Fruit fly (Drosophila melanogaster) whole organism, pupa: ENCODE measurements around the gene CG31542.
A peak's percentile ranks its signal among the peaks of the same experiment; 100 is the strongest.

Experiments used
- CG10348 ChIP-seq: fragments of 200-800 bp; sonication (Bioruptor generic); IDR thresholded peaks from 2 replicates; pipeline ENCODE4 v1.3.6; 2022; ENCODE audit warnings: missing biosample characterization, missing genetic modification characterization
- CG12605 ChIP-seq: fragments of 200-800 bp; sonication (Bioruptor generic); IDR thresholded peaks from 2 replicates; pipeline ENCODE4 v1.3.6; 2022; ENCODE audit warnings: missing biosample characterization, missing genetic modification characterization
- CG13204 ChIP-seq: fragments of 200-800 bp; sonication (Bioruptor generic); optimal IDR thresholded peaks from 2 replicates; lab custom pipeline; 2018; ENCODE audit warnings: missing biosample characterization, mild to moderate bottlenecking, missing genetic modification characterization, moderate library complexity
- CG14655 ChIP-seq: fragments of 200-800 bp; sonication (Bioruptor generic); optimal IDR thresholded peaks from 3 replicates; lab custom pipeline; 2017; ENCODE audit warnings: mild to moderate bottlenecking, missing biosample characterization, missing genetic modification reagents, missing genetic modification characterization
- CG15710 ChIP-seq: fragments of 200-800 bp; sonication (Bioruptor generic); optimal IDR thresholded peaks from 2 replicates; lab custom pipeline; 2018; ENCODE audit warnings: missing biosample characterization, mild to moderate bottlenecking, missing genetic modification characterization, moderate library complexity
- CG17806 ChIP-seq: fragments of 200-800 bp; sonication (Bioruptor generic); optimal IDR thresholded peaks from 2 replicates; lab custom pipeline; 2018; ENCODE audit warnings: missing biosample characterization, mild to moderate bottlenecking, missing genetic modification characterization, moderate library complexity
- CG32121 ChIP-seq: fragments of 200-800 bp; sonication (Bioruptor generic); IDR thresholded peaks from 2 replicates; pipeline ENCODE4 v1.3.6; 2022; ENCODE audit warnings: missing biosample characterization, missing genetic modification characterization
- CG34367 ChIP-seq: fragments of 200-800 bp; sonication (Bioruptor generic); optimal IDR thresholded peaks from 2 replicates; lab custom pipeline; 2018; ENCODE audit warnings: missing biosample characterization, mild to moderate bottlenecking, missing genetic modification characterization
- CG4496 ChIP-seq: fragments of 200-800 bp; sonication (Bioruptor generic); IDR thresholded peaks from 3 replicates; pipeline ENCODE4 v1.3.6; 2022; ENCODE audit warnings: missing biosample characterization, missing genetic modification characterization
- CG8159 ChIP-seq: fragments of 200-800 bp; sonication (Bioruptor generic); optimal IDR thresholded peaks from 3 replicates; lab custom pipeline; 2018; ENCODE audit warnings: missing biosample characterization, mild to moderate bottlenecking, missing genetic modification characterization, moderate library complexity
- CG8301 ChIP-seq: fragments of 200-800 bp; sonication (Bioruptor generic); optimal IDR thresholded peaks from 2 replicates; lab custom pipeline; 2018; ENCODE audit warnings: missing biosample characterization, mild to moderate bottlenecking, missing genetic modification characterization
- CG9948 ChIP-seq: fragments of 200-800 bp; sonication (Bioruptor generic); optimal IDR thresholded peaks from 2 replicates; lab custom pipeline; 2018; ENCODE audit warnings: missing biosample characterization, mild to moderate bottlenecking, missing genetic modification characterization, moderate library complexity
- D1 ChIP-seq: fragments of 200-800 bp; sonication (Bioruptor generic); optimal IDR thresholded peaks from 2 replicates; lab custom pipeline; 2018; ENCODE audit warnings: missing biosample characterization, mild to moderate bottlenecking, missing genetic modification characterization, moderate library complexity
- EcR ChIP-seq: fragments of 200-800 bp; sonication (Bioruptor generic); optimal IDR thresholded peaks from 3 replicates; lab custom pipeline; 2019; ENCODE audit warnings: missing biosample characterization, missing genetic modification characterization, mild to moderate bottlenecking, moderate library complexity, missing genetic modification reagents
- Ets98B ChIP-seq: fragments of 200-800 bp; sonication (Bioruptor generic); IDR thresholded peaks from 2 replicates; pipeline ENCODE4 v1.3.6; 2022; ENCODE audit warnings: missing biosample characterization, missing genetic modification characterization
- Pif1A ChIP-seq: fragments of 200-800 bp; sonication (Bioruptor generic); optimal IDR thresholded peaks from 3 replicates; lab custom pipeline; 2016; ENCODE audit warnings: missing biosample characterization, missing genetic modification characterization
- Pif1B ChIP-seq: fragments of 200-800 bp; sonication (Bioruptor generic); optimal IDR thresholded peaks from 3 replicates; lab custom pipeline; 2016; ENCODE audit warnings: missing biosample characterization, missing genetic modification characterization
- Snoo ChIP-seq: fragments of 200-800 bp; sonication (Bioruptor generic); optimal IDR thresholded peaks from 3 replicates; lab custom pipeline; 2017; ENCODE audit warnings: missing biosample characterization, mild to moderate bottlenecking, missing genetic modification characterization, inconsistent platforms
- fd96Ca ChIP-seq: fragments of 200-800 bp; sonication (Bioruptor generic); IDR thresholded peaks from 3 replicates; pipeline ENCODE4 v1.3.6; 2022; ENCODE audit warnings: missing biosample characterization, missing genetic modification characterization
- gl ChIP-seq: fragments of 200-800 bp; sonication (Bioruptor generic); optimal IDR thresholded peaks from 2 replicates; lab custom pipeline; 2018; ENCODE audit warnings: missing biosample characterization, mild to moderate bottlenecking, missing genetic modification characterization
- rn ChIP-seq: fragments of 200-800 bp; sonication (Bioruptor generic); IDR thresholded peaks from 2 replicates; pipeline ENCODE4 v1.3.6; 2022; ENCODE audit warnings: missing biosample characterization, missing genetic modification characterization

CG31542 gene

dm6 chr3R:5354373-5355134, 14.8 kb upstream of the CG31542 start, which contains the start of the genes CG11999 and CG1161:
TSS of gene CG11999 (minus strand) at chr3R:5354747.
TSS of gene CG1161 (plus strand) at chr3R:5355092.
- TF ChIP-seq CG8159, result peak; percentile 48
- no peak for TF ChIP-seq CG15710 (tag; lab: Kevin White, UChicago)
- TF ChIP-seq, all 21 proteins: peak for 1

dm6 chr3R:5355135-5355493, 14.2 kb upstream of the CG31542 start:
- TF ChIP-seq EcR (GFP tag; lab: Kevin White, UChicago) (peak; percentile 12), Pif1A (GFP tag; lab: Kevin White, UChicago) (no peak), Snoo (tag; lab: Kevin White, UChicago) (no peak), rn (no peak)
- TF ChIP-seq, all 21 proteins: peak for 1

- TF ChIP-seq CG8159, result no peak
- no peak for TF ChIP-seq EcR (GFP tag; lab: Kevin White, UChicago)
- no peak for TF ChIP-seq CG17806 (tag; lab: Kevin White, UChicago)
- TF ChIP-seq CG4496, result no peak
- no peak for TF ChIP-seq CG15710 (tag; lab: Kevin White, UChicago)
- no peak for TF ChIP-seq rn
- TF ChIP-seq CG32121 (GFP tag; lab: Robert Waterston, UW), result no peak
- TF ChIP-seq CG34367, result no peak
- no peak for TF ChIP-seq fd96Ca (GFP tag; lab: Robert Waterston, UW)
- TF ChIP-seq Pif1B (GFP tag; lab: Kevin White, UChicago), result no peak
- TF ChIP-seq CG9948 (tag; lab: Kevin White, UChicago), result no peak
- no peak for TF ChIP-seq Snoo (tag; lab: Kevin White, UChicago)
- TF ChIP-seq CG8301 (tag; lab: Kevin White, UChicago), result no peak
- TF ChIP-seq D1, result no peak
- no peak for TF ChIP-seq CG10348
- no peak for TF ChIP-seq Ets98B (GFP tag; lab: Robert Waterston, UW)
- no peak for TF ChIP-seq CG12605 (GFP tag; lab: Robert Waterston, UW)
- TF ChIP-seq CG14655 (GFP tag; lab: Kevin White, UChicago), result no peak
- no peak for TF ChIP-seq gl (tag; lab: Kevin White, UChicago)
These were observed 11.4 kb upstream of the CG31542 start, which contains the start of gene Prosbeta7 for dm6 chr3R:5357935-5358414. TSS of gene Prosbeta7 (minus strand) at chr3R:5358364.

- peak; percentile 57 for TF ChIP-seq CG13204 (GFP tag; lab: Kevin White, UChicago)
- TF ChIP-seq CG15710 (tag; lab: Kevin White, UChicago), result peak; percentile 87
- peak; percentile 88 for TF ChIP-seq CG34367
- TF ChIP-seq rn, result peak; percentile 84
- TF ChIP-seq gl (tag; lab: Kevin White, UChicago), result peak; percentile 75
- TF ChIP-seq CG9948 (tag; lab: Kevin White, UChicago), result peak; percentile 88
- TF ChIP-seq fd96Ca (GFP tag; lab: Robert Waterston, UW), result peak; percentile 95
- peak; percentile 94 for TF ChIP-seq Ets98B (GFP tag; lab: Robert Waterston, UW)
- peak; percentile 95 for TF ChIP-seq Pif1A (GFP tag; lab: Kevin White, UChicago)
- TF ChIP-seq CG14655 (GFP tag; lab: Kevin White, UChicago), result no peak
- TF ChIP-seq CG12605 (GFP tag; lab: Robert Waterston, UW), result peak; percentile 89
- peak; percentile 93 for TF ChIP-seq CG17806 (tag; lab: Kevin White, UChicago)
- peak; percentile 86 for TF ChIP-seq CG8159
- peak; percentile 91 for TF ChIP-seq CG8301 (tag; lab: Kevin White, UChicago)
- TF ChIP-seq CG32121 (GFP tag; lab: Robert Waterston, UW), result peak; percentile 90
- peak; percentile 95 for TF ChIP-seq CG4496
- TF ChIP-seq D1, result no peak
- TF ChIP-seq Snoo (tag; lab: Kevin White, UChicago), result peak; percentile 84
- TF ChIP-seq CG10348, result peak; percentile 74
- TF ChIP-seq Pif1B (GFP tag; lab: Kevin White, UChicago), result peak; percentile 95
- peak; percentile 90 for TF ChIP-seq EcR (GFP tag; lab: Kevin White, UChicago)
These were observed 7.5 kb upstream of the CG31542 start for dm6 chr3R:5361681-5362319.

dm6 chr3R:5363412-5363811, 5.9 kb upstream of the CG31542 start:
- peak; percentile 97 for TF ChIP-seq EcR (GFP tag; lab: Kevin White, UChicago)
- TF ChIP-seq Ets98B (GFP tag; lab: Robert Waterston, UW), result 0 out of 2 replicates have a peak, but pooled peaks have one; percentile 7
- no peak for TF ChIP-seq fd96Ca (GFP tag; lab: Robert Waterston, UW)
- peak; percentile 1 for TF ChIP-seq gl (tag; lab: Kevin White, UChicago)
- TF ChIP-seq CG15710 (tag; lab: Kevin White, UChicago), result no peak
- peak; percentile 58; the same call in 2 of the 3 replicates for TF ChIP-seq CG4496
- peak; percentile 79 for TF ChIP-seq Snoo (tag; lab: Kevin White, UChicago)
- TF ChIP-seq CG8301 (tag; lab: Kevin White, UChicago), result no peak
- peak; percentile 75 for TF ChIP-seq CG13204 (GFP tag; lab: Kevin White, UChicago)
